Fruit fly (Drosophila melanogaster): ENCODE measurements around the gene mon2.

Gene mon2

dm6 chr2L:8146994-8147661, 23.3 kb upstream of the mon2 start, which contains the start of gene CG31606:
Gene CG31606 (plus strand): TSS chr2L:8147611.
- TF ChIP-seq CG8478 (optimal IDR thresholded peaks at IDR 0.05) (no peak), CTCF (optimal IDR thresholded peaks at IDR 0.05) (no peak)

DNA sequence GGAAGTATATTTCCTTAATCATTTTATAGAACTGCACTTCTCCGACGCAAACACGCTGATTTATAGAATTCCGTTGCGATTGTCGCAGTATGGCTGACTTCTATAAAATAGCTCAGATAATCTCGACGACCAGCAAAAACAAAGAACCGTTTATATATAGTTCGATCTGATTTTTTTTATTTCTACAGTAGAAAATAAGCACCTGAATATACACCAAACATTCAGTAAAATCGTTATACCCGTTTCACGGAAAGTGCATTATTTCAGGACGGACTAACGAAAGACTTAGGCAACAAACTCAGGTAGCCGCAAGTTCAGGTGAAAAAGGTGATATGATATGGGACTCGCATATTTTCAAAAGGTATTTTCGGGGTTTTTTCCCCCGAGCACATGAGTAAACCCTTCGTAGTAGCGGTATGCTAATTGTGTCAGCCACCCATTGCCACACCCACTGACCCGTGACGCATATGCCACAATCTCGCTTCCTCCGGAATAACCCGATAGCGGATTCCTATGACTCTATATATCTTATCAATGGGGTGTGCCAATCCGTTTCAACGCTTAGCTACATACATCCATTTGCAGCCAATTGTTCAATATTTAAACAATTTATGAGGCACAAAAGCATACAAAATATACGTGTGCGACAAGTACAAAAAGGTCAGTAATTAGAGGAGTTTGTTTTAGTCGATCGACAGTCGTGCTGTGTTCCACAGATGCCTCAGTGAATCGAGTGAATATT, 21.4 kb upstream of the mon2 start, which contains the start of the genes CG42763 and CG43394:
Gene CG42763 (minus strand): TSS at position 41 of the 742 bp plus-strand sequence.
Gene CG43394 (plus strand): TSS at position 692 of the 742 bp plus-strand sequence.
- TF ChIP-seq CTCF (optimal IDR thresholded peaks at IDR 0.05) = no peak
- TF ChIP-seq CG8478 (optimal IDR thresholded peaks at IDR 0.05) = no peak

dm6 chr2L:8143947-8144346, 20.1 kb upstream of the mon2 start, which contains the start of gene CG42762:
Gene CG42762 (minus strand): TSS chr2L:8144047.
- no peak for TF ChIP-seq CTCF (optimal IDR thresholded peaks at IDR 0.05)
- no peak for TF ChIP-seq CG8478 (optimal IDR thresholded peaks at IDR 0.05)

DNA sequence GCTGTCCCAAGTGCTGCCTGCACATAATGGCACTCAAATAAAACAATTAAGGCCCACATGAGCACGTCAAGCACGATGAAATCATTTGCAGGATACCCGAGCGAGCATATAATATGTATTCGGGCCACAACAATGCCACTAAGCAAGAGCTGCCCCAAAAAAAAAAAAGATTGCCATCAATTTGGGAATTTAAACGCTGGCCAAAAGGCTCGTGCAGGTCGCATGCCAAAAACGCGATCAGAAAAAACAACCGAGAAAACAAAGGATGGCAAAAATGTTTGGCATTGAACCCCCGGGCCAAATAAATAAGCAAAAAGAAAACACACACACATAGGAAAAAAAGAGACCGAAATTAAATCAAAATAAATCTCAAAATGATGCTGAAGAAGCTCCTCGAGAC, 18.9 kb upstream of the mon2 start:
- TF ChIP-seq CTCF (optimal IDR thresholded peaks at IDR 0.05) = no peak
- TF ChIP-seq CG8478 (optimal IDR thresholded peaks at IDR 0.05) = no peak

DNA sequence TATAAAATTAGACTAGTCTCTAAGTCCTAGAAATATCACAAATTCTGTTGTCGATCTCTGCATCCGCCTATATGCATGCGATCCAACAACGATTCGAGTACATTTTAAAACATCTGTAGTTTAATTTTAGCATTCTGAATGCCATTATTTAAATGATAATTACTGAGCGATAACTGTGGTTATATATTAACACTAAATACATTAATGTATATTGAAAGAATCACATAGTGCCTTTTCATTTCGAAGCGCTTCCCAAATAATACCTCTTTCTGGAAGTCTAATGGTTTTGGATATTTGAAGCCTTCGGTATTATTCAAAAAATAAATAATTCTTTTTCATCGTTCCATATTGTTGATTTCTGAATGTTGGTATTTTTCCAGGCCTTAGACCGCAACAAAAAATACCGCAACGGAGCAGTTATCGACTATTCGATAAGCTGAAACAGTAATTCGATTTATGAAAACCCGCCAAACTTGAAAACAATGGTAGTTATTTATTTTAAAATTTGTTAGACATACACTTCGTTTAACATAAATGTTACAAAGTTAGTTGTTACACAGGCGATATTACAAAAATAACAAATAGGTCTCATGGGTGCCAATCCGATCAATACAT, 10.1 kb upstream of the mon2 start:
- no peak for TF ChIP-seq CG8478 (optimal IDR thresholded peaks at IDR 0.05)
- TF ChIP-seq CTCF (optimal IDR thresholded peaks at IDR 0.05) = no peak

- TF ChIP-seq CG8478 (optimal IDR thresholded peaks at IDR 0.05) = no peak
- TF ChIP-seq CTCF (optimal IDR thresholded peaks at IDR 0.05) = no peak
Measured at dm6 chr2L:8130729-8131128, 6.9 kb upstream of the mon2 start.

- no peak for TF ChIP-seq CG8478 (optimal IDR thresholded peaks at IDR 0.05)
- TF ChIP-seq CTCF (optimal IDR thresholded peaks at IDR 0.05) = no peak
Measured at dm6 chr2L:8129996-8130641, 6.3 kb upstream of the mon2 start.

- TF ChIP-seq CG8478 (optimal IDR thresholded peaks at IDR 0.05) = no peak
- TF ChIP-seq CTCF (optimal IDR thresholded peaks at IDR 0.05) = no peak
Measured at dm6 chr2L:8128911-8129310, 5.1 kb upstream of the mon2 start.

- no peak for TF ChIP-seq CG8478 (optimal IDR thresholded peaks at IDR 0.05)
Measured at dm6 chr2L:8126849-8127602, 3.2 kb upstream of the mon2 start, which contains the start of the genes CG12375 and CG8668. Gene CG12375 (minus strand): TSS chr2L:8126890. Gene CG8668 (plus strand): TSS chr2L:8127001.

DNA sequence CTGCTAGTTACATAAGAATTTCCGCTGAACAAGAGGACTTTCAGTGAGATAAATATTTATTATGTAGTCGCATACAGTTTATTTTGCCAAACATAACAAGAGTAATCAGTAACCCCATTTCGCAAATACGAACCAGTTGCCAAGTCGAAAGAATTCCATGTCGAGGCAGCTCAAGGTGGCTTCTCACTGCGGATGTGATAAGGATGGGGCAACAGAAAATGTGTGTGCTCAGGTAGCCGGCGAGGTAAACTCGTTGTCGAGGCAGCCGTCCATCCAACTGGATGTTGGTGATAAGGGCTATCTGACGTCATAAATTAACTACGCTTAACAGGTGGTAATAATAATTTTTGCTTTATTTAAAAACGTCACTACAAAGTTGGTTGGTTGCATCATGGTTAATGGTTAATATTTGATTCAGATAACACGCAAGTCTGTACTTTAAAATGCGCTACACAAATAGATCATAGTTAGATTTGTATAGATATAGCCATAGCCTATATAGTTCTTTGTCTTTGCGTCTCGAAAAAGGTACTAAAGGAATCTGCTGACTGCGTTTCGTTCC, 7.1 kb downstream of the mon2 start:
- TF ChIP-seq CTCF (optimal IDR thresholded peaks at IDR 0.05) (no peak), CG8478 (optimal IDR thresholded peaks at IDR 0.05) (no peak)

DNA sequence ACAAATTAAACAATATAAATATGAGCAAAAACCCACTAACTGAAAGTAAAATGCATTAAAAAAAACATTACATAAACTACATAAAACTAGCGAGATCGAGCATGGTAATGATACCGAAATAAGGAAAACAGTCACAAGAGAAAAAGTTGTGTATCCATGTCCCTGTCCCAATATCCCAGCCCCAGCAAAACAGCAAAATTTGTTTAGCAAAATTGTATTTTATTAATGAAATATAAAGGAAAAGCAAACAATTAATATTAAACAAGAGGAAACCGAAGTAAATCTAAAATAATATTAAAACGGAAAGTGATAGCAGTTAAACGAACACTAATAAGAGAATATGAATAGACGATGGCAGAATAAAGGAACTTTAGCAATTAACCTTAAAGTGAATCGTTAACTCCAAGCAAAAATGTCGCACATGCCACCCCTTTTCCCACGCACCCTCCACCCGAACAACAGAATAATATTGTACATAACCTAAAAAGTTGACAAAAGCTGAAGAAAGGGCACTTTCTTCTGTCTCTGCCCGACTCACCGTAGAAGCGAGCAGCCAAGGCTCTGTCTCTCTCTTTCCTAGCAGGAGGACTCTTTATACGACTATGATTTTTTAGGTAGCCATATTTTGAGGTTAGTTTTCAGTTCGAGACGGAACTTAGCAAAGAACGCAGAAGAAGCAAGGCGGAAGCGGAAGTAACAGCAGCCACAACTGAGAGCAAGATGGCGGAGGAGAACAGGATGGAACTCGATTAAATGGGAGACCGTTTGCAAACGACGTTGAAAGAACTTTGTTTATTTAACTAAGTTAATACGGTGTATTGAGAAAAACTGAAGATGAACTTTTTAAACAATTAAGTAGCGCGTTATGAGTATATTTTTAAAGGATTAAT, 13.0 kb downstream of the mon2 start:
- no peak for TF ChIP-seq CTCF (optimal IDR thresholded peaks at IDR 0.05)
- no peak for TF ChIP-seq CG8478 (optimal IDR thresholded peaks at IDR 0.05)

- TF ChIP-seq CG8478 (optimal IDR thresholded peaks at IDR 0.05) (no peak), CTCF (optimal IDR thresholded peaks at IDR 0.05) (no peak)
Measured at dm6 chr2L:8104706-8105105, 19.1 kb downstream of the mon2 start.

- no peak for TF ChIP-seq CTCF (optimal IDR thresholded peaks at IDR 0.05)
- TF ChIP-seq CG8478 (optimal IDR thresholded peaks at IDR 0.05) = no peak
Measured at dm6 chr2L:8104094-8104493, 19.7 kb downstream of the mon2 start.
